Worm (Caenorhabditis elegans): Measurements from ENCODE around the gene F55F10.1.

DNA sequence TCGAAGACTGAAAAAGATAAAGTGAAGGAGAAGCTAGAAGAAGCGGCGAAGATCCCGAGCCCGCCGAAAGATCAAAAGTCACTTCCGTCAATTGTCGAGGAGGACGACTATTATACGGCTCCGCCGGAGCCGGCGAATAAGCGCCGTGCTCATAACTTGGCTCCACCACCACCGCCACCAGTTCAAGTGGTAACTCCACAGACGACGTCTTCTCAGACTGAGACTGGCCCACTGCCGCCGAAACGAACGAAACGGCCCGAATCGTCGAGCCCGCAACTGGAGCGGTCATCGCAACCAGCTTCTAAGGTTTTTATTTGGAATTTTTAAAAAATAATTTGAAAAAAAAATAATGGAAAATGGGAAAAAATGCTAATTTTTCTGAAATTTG lies 51.3 kb downstream of the F55F10.1 start:
- no peak for TF ChIP-seq ztf-29 (GFP tag; IDR thresholded peaks at IDR 0.05)
- TF ChIP-seq ztf-23 (GFP tag; IDR thresholded peaks at IDR 0.05): no peak
- no peak for TF ChIP-seq flt-1 (GFP tag; IDR thresholded peaks at IDR 0.05)
